Worm (Caenorhabditis elegans): ENCODE results near the gene B0252.3.

The B0252.3 gene

DNA sequence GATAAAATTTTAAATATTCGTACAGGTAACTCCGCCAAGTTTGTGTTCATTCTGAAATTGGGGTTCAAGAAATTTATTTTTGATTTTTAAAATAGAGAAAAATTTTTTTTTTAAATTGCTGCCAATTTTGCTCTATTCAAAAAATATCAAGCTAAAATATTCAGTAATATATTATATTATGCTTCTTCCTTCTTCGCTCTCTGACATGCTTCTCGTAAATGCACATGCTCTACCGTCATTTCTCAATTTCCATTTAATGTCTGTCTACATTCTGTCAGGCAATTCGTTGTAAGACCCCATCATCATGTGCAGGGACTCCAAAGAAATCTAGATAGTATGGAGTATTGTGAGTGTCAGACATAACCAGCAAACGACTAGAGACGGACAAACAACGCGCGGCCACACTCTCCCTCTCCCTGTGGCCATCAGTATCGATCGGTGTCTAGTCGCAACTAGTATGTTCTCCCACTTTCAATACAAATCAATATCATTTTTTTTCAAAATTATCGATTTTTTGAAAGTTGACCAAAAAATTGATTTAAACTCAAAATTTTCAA, 43.8 kb upstream of the B0252.3 start, which contains the start of the genes malt-1 and ceh-38 (continued):
- peak; percentile 86 for TF ChIP-seq pax-3 (tag; optimal IDR thresholded peaks at IDR 0.05)
- TF ChIP-seq snu-23 (GFP tag; optimal IDR thresholded peaks at IDR 0.05) = peak; percentile 98
- no peak for TF ChIP-seq tlp-1 (tag; optimal IDR thresholded peaks at IDR 0.05)
- no peak for TF ChIP-seq nhr-76 (tag; optimal IDR thresholded peaks at IDR 0.05)
- no peak for TF ChIP-seq ets-5 (GFP tag; IDR thresholded peaks at IDR 0.05)
- TF ChIP-seq fkh-8 (tag; optimal IDR thresholded peaks at IDR 0.05) = peak; percentile 97
- peak; percentile 81 to 94 (median 84) for TF ChIP-seq ceh-82 (tag; optimal IDR thresholded peaks at IDR 0.05)
- peak; percentile 90 to 94 for TF ChIP-seq efl-1 (optimal IDR thresholded peaks at IDR 0.05)
- TF ChIP-seq efl-1 (GFP tag; optimal IDR thresholded peaks at IDR 0.05 in 1 of 2) = peak; percentile 77 to 98
- TF ChIP-seq snpc-4 (tag; optimal IDR thresholded peaks at IDR 0.05) = peak; percentile 93
- peak; percentile 94 for TF ChIP-seq fos-1 (tag; optimal IDR thresholded peaks at IDR 0.05)
- peak; percentile 81 for TF ChIP-seq ama-1 (optimal IDR thresholded peaks at IDR 0.05)
- TF ChIP-seq lin-35 (GFP tag; optimal IDR thresholded peaks at IDR 0.05) = peak; percentile 88 to 92
- TF ChIP-seq unc-30 (tag; optimal IDR thresholded peaks at IDR 0.05) = peak; percentile 51
- TF ChIP-seq grh-1 (GFP tag; IDR thresholded peaks at IDR 0.05) = peak; percentile 76
- no peak for TF ChIP-seq Y116A8C.19 (tag; optimal IDR thresholded peaks at IDR 0.05; ENCODE audit: borderline replicate concordance)
- TF ChIP-seq hlh-4 (tag; optimal IDR thresholded peaks at IDR 0.05) = no peak
- peak; percentile 93 for TF ChIP-seq skn-1 (tag; optimal IDR thresholded peaks at IDR 0.05)
- TF ChIP-seq zag-1 (tag; optimal IDR thresholded peaks at IDR 0.05) = peak; percentile 96
- peak in 1 of 2 experiments; percentile 87 for TF ChIP-seq ztf-11 (tag; optimal IDR thresholded peaks at IDR 0.05)
- TF ChIP-seq nhr-11 (tag; optimal IDR thresholded peaks at IDR 0.05) = peak; percentile 92
- TF ChIP-seq nhr-84 (tag; optimal IDR thresholded peaks at IDR 0.05) = no peak
- TF ChIP-seq aly-2 (tag; optimal IDR thresholded peaks at IDR 0.05) = peak; percentile 71
- TF ChIP-seq aha-1 (tag; optimal IDR thresholded peaks at IDR 0.05) = peak; percentile 85
- no peak for TF ChIP-seq efl-3 (GFP tag; optimal IDR thresholded peaks at IDR 0.05)
- TF ChIP-seq ces-1 (GFP tag; optimal IDR thresholded peaks at IDR 0.05) = no peak
- no peak for TF ChIP-seq nhr-12 (tag; optimal IDR thresholded peaks at IDR 0.05)
- no peak for TF ChIP-seq hlh-17 (GFP tag; optimal IDR thresholded peaks at IDR 0.05; ENCODE audit: borderline replicate concordance)
- TF ChIP-seq fkh-10 (GFP tag; optimal IDR thresholded peaks at IDR 0.05) = peak; percentile 84
- TF ChIP-seq xbp-1 (tag; optimal IDR thresholded peaks at IDR 0.05) = peak; percentile 93
- TF ChIP-seq nhr-47 (tag; optimal IDR thresholded peaks at IDR 0.05) = peak; percentile 96
- peak; percentile 96 to 98 for TF ChIP-seq lsy-2 (tag; optimal IDR thresholded peaks at IDR 0.05)
- peak; percentile 96 for TF ChIP-seq tbx-2 (tag; optimal IDR thresholded peaks at IDR 0.05)
- peak; percentile 86 for TF ChIP-seq blmp-1 (tag; optimal IDR thresholded peaks at IDR 0.05)
- TF ChIP-seq mep-1 (tag; optimal IDR thresholded peaks at IDR 0.05) = peak; percentile 97
- peak; percentile 76 for TF ChIP-seq sox-4 (tag; optimal IDR thresholded peaks at IDR 0.05)
- TF ChIP-seq ceh-90 (tag; optimal IDR thresholded peaks at IDR 0.05) = peak; percentile 45
- peak in 3 of 6 experiments; percentile 19 to 76 (median 75) for TF ChIP-seq elt-3 (tag; optimal IDR thresholded peaks at IDR 0.05)
- TF ChIP-seq isw-1 (GFP tag; IDR thresholded peaks at IDR 0.05) = peak; percentile 89
- TF ChIP-seq C34B4.2 (tag; optimal IDR thresholded peaks at IDR 0.05) = no peak
- TF ChIP-seq sup-37 (GFP tag; optimal IDR thresholded peaks at IDR 0.05) = peak; percentile 74
- TF ChIP-seq pqm-1 (tag; optimal IDR thresholded peaks at IDR 0.05) = no peak
- TF ChIP-seq lin-13 (GFP tag; optimal IDR thresholded peaks at IDR 0.05) = peak; percentile 96

ce11 chrII:6943299-6944051, 35.9 kb upstream of the B0252.3 start:
- TF ChIP-seq C34B4.2 (tag; optimal IDR thresholded peaks at IDR 0.05) (no peak), sptf-1 (tag; optimal IDR thresholded peaks at IDR 0.05) (no peak), lin-35 (GFP tag; optimal IDR thresholded peaks at IDR 0.05) (no peak), nhr-71 (tag; optimal IDR thresholded peaks at IDR 0.05) (peak; percentile 9), swsn-7 (tag; optimal IDR thresholded peaks at IDR 0.05) (peak; percentile 33), fkh-8 (tag; optimal IDR thresholded peaks at IDR 0.05) (peak; percentile 49), ceh-8 (GFP tag; optimal IDR thresholded peaks at IDR 0.05) (peak; percentile 61), unc-86 (tag; optimal IDR thresholded peaks at IDR 0.05) (peak; percentile 35), tbx-2 (tag; optimal IDR thresholded peaks at IDR 0.05) (peak; percentile 25), rnt-1 (tag; optimal IDR thresholded peaks at IDR 0.05) (peak; percentile 23), dpl-1 (GFP tag; optimal IDR thresholded peaks at IDR 0.05) (no peak), ztf-4 (tag; optimal IDR thresholded peaks at IDR 0.05) (no peak), lsy-2 (tag; optimal IDR thresholded peaks at IDR 0.05) (peak in 1 of 2 experiments; percentile 9), ztf-11 (tag; optimal IDR thresholded peaks at IDR 0.05) (no peak), nhr-47 (tag; optimal IDR thresholded peaks at IDR 0.05) (peak; percentile 52), snu-23 (GFP tag; optimal IDR thresholded peaks at IDR 0.05) (peak; percentile 8), pax-3 (tag; optimal IDR thresholded peaks at IDR 0.05) (no peak), dsc-1 (tag; optimal IDR thresholded peaks at IDR 0.05) (peak; percentile 47)

Data from whole organism, L1 larva.